Fruit fly (Drosophila melanogaster) whole organism, wandering third instar larva: Measurements from ENCODE around the gene CG9107.

Source experiments
- Abd-B ChIP-seq: fragments of >200 bp; optimal IDR thresholded peaks from 2 replicates; lab custom pipeline; 2017; ENCODE audit warnings: missing biosample characterization, missing genetic modification characterization
- CG32264 ChIP-seq: fragments of 200-800 bp; sonication (Bioruptor generic); optimal IDR thresholded peaks from 2 replicates; lab custom pipeline; 2016; ENCODE audit warnings: missing biosample characterization, missing genetic modification characterization
- CG9705 ChIP-seq: fragments of 200-800 bp; sonication (Bioruptor generic); optimal IDR thresholded peaks from 2 replicates; lab custom pipeline; 2018; ENCODE audit warnings: missing biosample characterization, mild to moderate bottlenecking, missing genetic modification characterization
- CrebA ChIP-seq: fragments of 200-800 bp; sonication (Bioruptor generic); optimal IDR thresholded peaks from 2 replicates; lab custom pipeline; 2016; ENCODE audit warnings: missing biosample characterization, mild to moderate bottlenecking, missing genetic modification characterization, borderline replicate concordance
- Dfd ChIP-seq: fragments of >200 bp; optimal IDR thresholded peaks from 2 replicates; lab custom pipeline; 2017; ENCODE audit warnings: missing biosample characterization, missing genetic modification characterization
- Dif ChIP-seq: fragments of 200-275, 200-300 bp; sonication (Bioruptor generic); optimal IDR thresholded peaks from 2 replicates; lab custom pipeline; 2018; ENCODE audit warnings: missing biosample characterization, missing genetic modification characterization; ENCODE audit not compliant: partially characterized antibody
- GATAd ChIP-seq: sonication (Bioruptor generic); optimal IDR thresholded peaks from 2 replicates; lab custom pipeline; 2016; ENCODE audit warnings: missing biosample characterization, missing genetic modification characterization
- HLH106 ChIP-seq: fragments of 200-800 bp; optimal IDR thresholded peaks from 3 replicates; lab custom pipeline; 2019; ENCODE audit warnings: missing biosample characterization, mild to moderate bottlenecking, missing genetic modification characterization, moderate library complexity
- Hnf4 ChIP-seq: fragments of 200-800 bp; sonication (Bioruptor generic); optimal IDR thresholded peaks from 2 replicates; lab custom pipeline; 2016; ENCODE audit warnings: missing biosample characterization, mild to moderate bottlenecking, missing genetic modification characterization
- Hr78 ChIP-seq: fragments of >200 bp; optimal IDR thresholded peaks from 2 replicates; lab custom pipeline; 2017; ENCODE audit warnings: missing biosample characterization, missing genetic modification characterization
- Hr83 ChIP-seq: fragments of 200-300 bp; sonication (Bioruptor generic); optimal IDR thresholded peaks from 2 replicates; lab custom pipeline; 2016; ENCODE audit warnings: missing biosample characterization, mild to moderate bottlenecking, missing genetic modification characterization, moderate library complexity; ENCODE audit not compliant: poor library complexity, severe bottlenecking
- Jra ChIP-seq: sonication (Bioruptor generic); optimal IDR thresholded peaks from 2 replicates; lab custom pipeline; 2016; ENCODE audit warnings: missing biosample characterization, missing genetic modification characterization
- Mio ChIP-seq: sonication (Bioruptor generic); optimal IDR thresholded peaks from 2 replicates; lab custom pipeline; 2016; ENCODE audit warnings: missing biosample characterization, missing genetic modification characterization
- Myc ChIP-seq: fragments of >200 bp; optimal IDR thresholded peaks from 2 replicates; lab custom pipeline; 2017
- N ChIP-seq: fragments of >200 bp; optimal IDR thresholded peaks from 2 replicates; lab custom pipeline; 2018; ENCODE audit warnings: missing biosample characterization, missing external identifiers, missing genetic modification characterization
- OdsH ChIP-seq: fragments of 200-800 bp; sonication (Bioruptor generic); optimal IDR thresholded peaks from 2 replicates; lab custom pipeline; 2016; ENCODE audit warnings: missing biosample characterization, mild to moderate bottlenecking, missing genetic modification characterization
- Rel ChIP-seq, 2 experiments: fragments of 200-800 bp; sonication (Bioruptor generic) in 1 of 2; optimal IDR thresholded peaks; 2 replicates in 1 of 2; 3 replicates in 1 of 2; lab custom pipeline; 2016 to 2019; ENCODE audit warnings: mild to moderate bottlenecking in 2 of 2, missing biosample characterization in 2 of 2, missing genetic modification characterization in 2 of 2, moderate library complexity in 1 of 2
- Sp1 ChIP-seq: fragments of 200-800 bp; sonication (Bioruptor generic); optimal IDR thresholded peaks from 3 replicates; lab custom pipeline; 2019; ENCODE audit warnings: missing biosample characterization, mild to moderate bottlenecking, missing genetic modification characterization, moderate library complexity
- Vsx2 ChIP-seq: fragments of 200-300, 225-300 bp; sonication (Bioruptor generic); optimal IDR thresholded peaks from 2 replicates; lab custom pipeline; 2018; ENCODE audit warnings: missing biosample characterization, missing genetic modification characterization; ENCODE audit not compliant: partially characterized antibody
- br ChIP-seq: fragments of 200-800 bp; sonication (Bioruptor generic); optimal IDR thresholded peaks from 2 replicates; lab custom pipeline; 2016; ENCODE audit warnings: missing biosample characterization, missing genetic modification characterization
- brk ChIP-seq: fragments of 200-800 bp; sonication (Bioruptor generic); optimal IDR thresholded peaks from 2 replicates; lab custom pipeline; 2016; ENCODE audit warnings: missing biosample characterization, mild to moderate bottlenecking, missing genetic modification characterization
- dl ChIP-seq, 2 experiments: fragments of 175-275, 200-275 bp in 1 of 2; fragments of 200-275 bp in 1 of 2; sonication (Bioruptor generic); optimal IDR thresholded peaks; lab custom pipeline; 2018; ENCODE audit warnings: mild to moderate bottlenecking in 2 of 2, missing biosample characterization in 2 of 2, missing genetic modification characterization in 2 of 2, moderate library complexity in 2 of 2; ENCODE audit not compliant: partially characterized antibody in 2 of 2, insufficient read depth in 1 of 2
- dmrt93B ChIP-seq: fragments of 200-800 bp; sonication (Bioruptor generic); optimal IDR thresholded peaks from 2 replicates; lab custom pipeline; 2018; ENCODE audit warnings: missing biosample characterization, mild to moderate bottlenecking, missing genetic modification characterization
- dsf ChIP-seq: sonication (Bioruptor generic); optimal IDR thresholded peaks from 2 replicates; lab custom pipeline; 2016; ENCODE audit warnings: missing biosample characterization, missing genetic modification characterization, borderline replicate concordance
- ey ChIP-seq: fragments of 200-800 bp; sonication (Bioruptor generic); optimal IDR thresholded peaks from 2 replicates; lab custom pipeline; 2016; ENCODE audit warnings: missing biosample characterization, missing genetic modification characterization
- foxo ChIP-seq, 2 experiments: fragments of 200-800 bp; sonication (Bioruptor generic); optimal IDR thresholded peaks; 2 replicates in 1 of 2; 3 replicates in 1 of 2; lab custom pipeline; 2016 to 2017; ENCODE audit warnings: missing biosample characterization in 2 of 2, missing genetic modification characterization in 2 of 2
- fru ChIP-seq: fragments of 200-800 bp; sonication (Bioruptor generic); optimal IDR thresholded peaks from 3 replicates; lab custom pipeline; 2016; ENCODE audit warnings: missing biosample characterization, mild to moderate bottlenecking, missing genetic modification characterization
- h ChIP-seq: fragments of 200-800 bp; sonication (Bioruptor generic); optimal IDR thresholded peaks from 3 replicates; lab custom pipeline; 2016; ENCODE audit warnings: missing biosample characterization, mild to moderate bottlenecking, missing genetic modification characterization
- jim ChIP-seq: fragments of 175-275, 200-325 bp; sonication (Bioruptor generic); optimal IDR thresholded peaks from 2 replicates; lab custom pipeline; 2016; ENCODE audit warnings: missing biosample characterization, mild to moderate bottlenecking, missing genetic modification characterization
- lola ChIP-seq: fragments of >200 bp; optimal IDR thresholded peaks from 2 replicates; lab custom pipeline; 2017; ENCODE audit warnings: missing biosample characterization, missing genetic modification characterization
- pan ChIP-seq: fragments of >200 bp; optimal IDR thresholded peaks from 2 replicates; lab custom pipeline; 2017
- psq ChIP-seq: fragments of 200-800 bp; sonication (Bioruptor generic); optimal IDR thresholded peaks from 3 replicates; lab custom pipeline; 2017; ENCODE audit warnings: missing biosample characterization, mild to moderate bottlenecking, missing genetic modification characterization, moderate library complexity
- rgr ChIP-seq: fragments of 200-800 bp; sonication (Bioruptor generic); optimal IDR thresholded peaks from 3 replicates; lab custom pipeline; 2016; ENCODE audit warnings: missing biosample characterization, mild to moderate bottlenecking, missing genetic modification characterization
- sage ChIP-seq: fragments of 200-800 bp; sonication (Bioruptor generic); optimal IDR thresholded peaks from 2 replicates; lab custom pipeline; 2016; ENCODE audit warnings: missing biosample characterization, mild to moderate bottlenecking, missing genetic modification characterization
- sv ChIP-seq: fragments of 200-800 bp; sonication (Bioruptor generic); optimal IDR thresholded peaks from 3 replicates; lab custom pipeline; 2016; ENCODE audit warnings: missing biosample characterization, missing genetic modification characterization
- tai ChIP-seq: sonication (Bioruptor generic); optimal IDR thresholded peaks from 2 replicates; lab custom pipeline; 2016; ENCODE audit warnings: missing biosample characterization, missing genetic modification characterization
- usp ChIP-seq: fragments of >200 bp; optimal IDR thresholded peaks from 2 replicates; lab custom pipeline; 2017; ENCODE audit warnings: missing biosample characterization, missing genetic modification characterization
- woc ChIP-seq: sonication (Bioruptor generic); optimal IDR thresholded peaks from 2 replicates; lab custom pipeline; 2016; ENCODE audit warnings: missing biosample characterization, mild to moderate bottlenecking, missing genetic modification characterization

The CG9107 gene

DNA sequence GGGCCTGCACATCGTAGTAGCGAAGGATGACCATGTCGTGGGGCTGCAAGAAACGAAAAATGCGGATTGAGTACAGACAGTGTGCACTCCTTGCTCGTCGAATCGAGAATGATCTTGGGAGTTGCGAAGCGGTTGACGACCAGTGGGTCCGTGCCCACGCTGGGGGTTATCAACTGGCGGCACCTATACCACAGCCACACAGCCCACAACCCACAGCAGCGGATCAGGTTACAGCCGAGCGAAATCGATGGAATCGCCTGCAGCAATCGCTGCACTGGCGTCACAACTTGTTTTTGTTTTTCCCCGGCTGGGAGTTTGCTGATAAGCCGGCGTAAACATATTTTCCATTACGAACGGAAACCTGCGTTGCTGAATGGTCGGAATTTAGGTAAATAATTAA, 21.1 kb upstream of the CG9107 start:
- TF ChIP-seq N (no peak), foxo (GFP tag; optimal IDR thresholded peaks at IDR 0.05; lab: Kevin White, UChicago) (no peak), Dfd (no peak), sage (GFP tag; lab: Kevin White, UChicago) (no peak), Vsx2 (no peak), pan (lab: Kevin White, UChicago) (no peak), CrebA (GFP tag; lab: Kevin White, UChicago) (no peak), GATAd (GFP tag; lab: Kevin White, UChicago) (no peak), CG32264 (no peak), Jra (GFP tag; lab: Kevin White, UChicago) (no peak), Dif (GFP tag; lab: Kevin White, UChicago) (no peak), HLH106 (tag; lab: Kevin White, UChicago) (no peak), Hr78 (no peak), lola (GFP tag; lab: Kevin White, UChicago) (no peak), rgr (GFP tag; lab: Kevin White, UChicago) (no peak), Abd-B (GFP tag; lab: Kevin White, UChicago) (no peak), br (GFP tag; lab: Kevin White, UChicago) (no peak), dmrt93B (GFP tag; lab: Kevin White, UChicago) (no peak)

DNA sequence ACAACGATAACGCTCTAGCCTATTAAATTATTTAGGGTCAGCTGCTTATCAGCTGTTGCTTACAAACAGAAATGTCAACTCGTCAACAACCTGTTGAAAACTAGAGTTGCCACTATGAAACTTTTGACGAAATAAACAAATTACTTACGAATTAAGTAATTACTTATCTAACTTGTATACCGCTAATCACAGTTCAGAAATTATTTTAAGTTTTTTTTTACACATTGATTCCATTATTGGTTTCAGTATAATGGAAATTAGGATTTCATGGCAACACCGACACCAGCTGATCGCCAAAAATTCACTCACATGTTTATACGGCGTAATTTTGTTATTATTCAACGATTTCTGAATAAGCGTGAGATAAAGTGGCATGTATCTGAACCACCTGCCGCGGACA, 13.5 kb upstream of the CG9107 start, which contains the start of the genes CG9117 and CG31643:
Gene CG9117, minus strand, starts transcription at position 73 of the 400 bp plus-strand sequence.
Gene CG31643, plus strand, starts transcription at position 288 of the 400 bp plus-strand sequence.
- TF ChIP-seq CG32264 (peak; percentile 18), Abd-B (GFP tag; lab: Kevin White, UChicago) (no peak), Myc (lab: Kevin White, UChicago) (no peak), Hr78 (no peak), Hnf4 (GFP tag; lab: Kevin White, UChicago) (no peak), usp (GFP tag; lab: Kevin White, UChicago) (no peak), dl (GFP tag; optimal IDR thresholded peaks at IDR 0.05; lab: Kevin White, UChicago; ENCODE audit: insufficient read depth in 1 of 2, partially characterized antibody in 2 of 2) (no peak), N (no peak), brk (GFP tag; lab: Kevin White, UChicago) (no peak), h (GFP tag; lab: Kevin White, UChicago) (peak; percentile 83), ey (GFP tag; lab: Kevin White, UChicago) (peak; percentile 76), pan (lab: Kevin White, UChicago) (no peak), CrebA (GFP tag; lab: Kevin White, UChicago) (no peak), Vsx2 (no peak), foxo (GFP tag; optimal IDR thresholded peaks at IDR 0.05; lab: Kevin White, UChicago) (peak in 1 of 2 experiments; percentile 86), jim (GFP tag; lab: Kevin White, UChicago) (no peak), Dfd (no peak), dmrt93B (GFP tag; lab: Kevin White, UChicago) (no peak), Mio (GFP tag; lab: Kevin White, UChicago) (no peak), GATAd (GFP tag; lab: Kevin White, UChicago) (peak; percentile 65), HLH106 (tag; lab: Kevin White, UChicago) (peak; percentile 64), Sp1 (peak; percentile 63), OdsH (GFP tag; lab: Kevin White, UChicago) (peak; percentile 77), woc (GFP tag; lab: Kevin White, UChicago) (no peak), sv (GFP tag; lab: Kevin White, UChicago) (peak; percentile 48), fru (GFP tag; lab: Kevin White, UChicago) (no peak), Jra (GFP tag; lab: Kevin White, UChicago) (no peak), rgr (GFP tag; lab: Kevin White, UChicago) (peak; percentile 79), Rel (GFP tag; optimal IDR thresholded peaks at IDR 0.05; lab: Kevin White, UChicago) (no peak), Rel (tag; optimal IDR thresholded peaks at IDR 0.05; lab: Kevin White, UChicago) (peak; percentile 39), CG9705 (GFP tag; lab: Kevin White, UChicago) (peak; percentile 36), lola (GFP tag; lab: Kevin White, UChicago) (no peak), sage (GFP tag; lab: Kevin White, UChicago) (no peak), Dif (GFP tag; lab: Kevin White, UChicago) (no peak), psq (GFP tag; lab: Kevin White, UChicago) (peak; percentile 59), dsf (no peak), tai (GFP tag; lab: Kevin White, UChicago) (no peak), br (GFP tag; lab: Kevin White, UChicago) (no peak), Hr83 (GFP tag; lab: Kevin White, UChicago) (peak; percentile 15)
